Worm (Caenorhabditis elegans): ENCODE results near the gene unc-112.

The unc-112 gene

DNA sequence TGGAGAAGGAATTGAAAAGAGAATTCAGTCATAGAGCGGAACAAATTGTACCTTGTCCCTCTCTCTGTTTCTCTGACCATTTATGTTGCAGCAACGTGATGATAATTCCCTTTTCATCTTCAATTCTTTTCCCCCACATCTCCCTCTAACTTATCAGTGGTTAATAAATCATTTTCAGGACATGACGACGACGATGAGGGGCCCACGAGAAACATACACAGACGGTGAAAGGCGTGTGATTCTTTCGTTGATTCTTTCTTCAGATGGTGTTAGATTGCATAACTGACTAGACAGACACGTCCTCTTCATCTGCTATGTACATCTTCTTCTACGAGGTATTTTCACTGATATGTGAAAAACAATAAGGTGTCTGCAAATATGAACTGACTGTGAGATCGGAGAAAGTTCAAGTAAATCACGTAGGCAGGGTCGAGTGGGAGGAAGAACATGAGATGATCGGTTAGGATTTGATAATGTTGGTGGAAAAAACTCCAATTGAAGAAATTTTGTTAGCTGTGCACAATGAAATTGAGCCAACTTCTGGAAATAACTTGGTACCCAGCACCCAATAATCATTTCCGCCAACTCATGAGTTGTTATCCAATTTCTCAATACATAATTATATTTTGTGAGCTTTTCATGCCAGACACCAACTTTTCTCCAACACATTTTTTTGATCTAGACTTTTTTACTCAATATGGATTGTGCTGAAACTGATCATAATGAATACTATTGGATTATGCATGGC, 35.7 kb downstream of the unc-112 start, which contains the start of gene srh-17:
TSS of gene srh-17 (plus strand) at position 698 of the 748 bp plus-strand sequence.
- no peak for TF ChIP-seq nhr-2 (tag; optimal IDR thresholded peaks at IDR 0.05)
- TF ChIP-seq unc-62 (GFP tag; optimal IDR thresholded peaks at IDR 0.05) = peak; percentile 59
- TF ChIP-seq zip-8 (tag; optimal IDR thresholded peaks at IDR 0.05) = no peak

- TF ChIP-seq ztf-11 (tag; optimal IDR thresholded peaks at IDR 0.05) (no peak), mep-1 (tag; optimal IDR thresholded peaks at IDR 0.05) (no peak), pha-4 (tag; optimal IDR thresholded peaks at IDR 0.05) (no peak), cnd-1 (tag; optimal IDR thresholded peaks at IDR 0.05) (no peak), elt-3 (tag; optimal IDR thresholded peaks at IDR 0.05) (no peak), nhr-28 (tag; optimal IDR thresholded peaks at IDR 0.05) (no peak), lin-13 (tag; optimal IDR thresholded peaks at IDR 0.05) (no peak), M03D4.4 (tag; optimal IDR thresholded peaks at IDR 0.05) (no peak), tbx-8 (GFP tag; optimal IDR thresholded peaks at IDR 0.05) (no peak), mab-5 (tag; optimal IDR thresholded peaks at IDR 0.05) (no peak), blmp-1 (tag; optimal IDR thresholded peaks at IDR 0.05) (no peak), nhr-237 (tag; optimal IDR thresholded peaks at IDR 0.05) (no peak), zip-8 (tag; optimal IDR thresholded peaks at IDR 0.05) (no peak), unc-39 (tag; optimal IDR thresholded peaks at IDR 0.05) (no peak), nhr-76 (tag; optimal IDR thresholded peaks at IDR 0.05) (no peak), ham-2 (GFP tag; optimal IDR thresholded peaks at IDR 0.05) (no peak), flh-1 (GFP tag; optimal IDR thresholded peaks at IDR 0.05) (no peak), bed-3 (GFP tag; optimal IDR thresholded peaks at IDR 0.05) (no peak)
These were observed 36.9 kb downstream of the unc-112 start for ce11 chrV:14659595-14659994.

DNA sequence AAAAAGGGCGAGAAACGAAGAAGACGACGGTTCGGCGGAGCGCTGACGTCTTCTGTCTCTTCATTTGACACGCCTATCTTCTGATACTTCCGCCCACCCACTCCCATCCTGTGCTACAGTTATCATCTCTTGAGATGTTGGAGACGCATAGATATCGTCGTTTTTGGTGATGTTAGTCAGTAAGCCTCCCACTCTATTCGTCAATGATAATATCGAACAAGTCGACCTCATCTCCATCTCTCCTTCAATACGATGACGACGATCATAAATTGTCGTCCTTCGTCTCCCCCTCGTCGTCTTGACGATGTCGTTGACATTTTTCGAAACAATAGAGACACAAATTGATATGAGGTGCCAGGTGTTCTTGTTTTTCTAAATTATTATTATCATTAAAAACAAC, 38.3 kb downstream of the unc-112 start, which contains the start of gene slc-25A29:
TSS of gene slc-25A29 (minus strand) at position 45 of the 400 bp plus-strand sequence.
- TF ChIP-seq nhr-76 (tag; optimal IDR thresholded peaks at IDR 0.05) (no peak), lin-13 (tag; optimal IDR thresholded peaks at IDR 0.05) (no peak), blmp-1 (tag; optimal IDR thresholded peaks at IDR 0.05) (no peak), unc-62 (GFP tag; optimal IDR thresholded peaks at IDR 0.05) (no peak), sptf-1 (tag; optimal IDR thresholded peaks at IDR 0.05) (no peak), mep-1 (tag; optimal IDR thresholded peaks at IDR 0.05) (no peak), mab-5 (tag; optimal IDR thresholded peaks at IDR 0.05) (no peak), lin-32 (GFP tag; optimal IDR thresholded peaks at IDR 0.05) (no peak), bed-3 (GFP tag; optimal IDR thresholded peaks at IDR 0.05) (no peak), nhr-28 (tag; optimal IDR thresholded peaks at IDR 0.05) (no peak), nhr-2 (tag; optimal IDR thresholded peaks at IDR 0.05) (no peak)

- no peak for TF ChIP-seq lin-32 (GFP tag; optimal IDR thresholded peaks at IDR 0.05)
- no peak for TF ChIP-seq mep-1 (tag; optimal IDR thresholded peaks at IDR 0.05)
- no peak for TF ChIP-seq ceh-43 (GFP tag; optimal IDR thresholded peaks at IDR 0.05)
- no peak for TF ChIP-seq nhr-28 (tag; optimal IDR thresholded peaks at IDR 0.05)
- TF ChIP-seq lsy-2 (tag; optimal IDR thresholded peaks at IDR 0.05) = no peak
- no peak for TF ChIP-seq cnd-1 (tag; optimal IDR thresholded peaks at IDR 0.05)
- TF ChIP-seq ztf-11 (tag; optimal IDR thresholded peaks at IDR 0.05) = no peak
- no peak for TF ChIP-seq drap-1 (GFP tag; optimal IDR thresholded peaks at IDR 0.05)
- TF ChIP-seq nhr-237 (tag; optimal IDR thresholded peaks at IDR 0.05) = no peak
- no peak for TF ChIP-seq ceh-39 (tag; optimal IDR thresholded peaks at IDR 0.05)
- TF ChIP-seq elt-1 (tag; optimal IDR thresholded peaks at IDR 0.05; ENCODE audit: borderline replicate concordance, insufficient read depth) = no peak
- no peak for TF ChIP-seq pha-4 (tag; optimal IDR thresholded peaks at IDR 0.05)
- no peak for TF ChIP-seq zip-8 (tag; optimal IDR thresholded peaks at IDR 0.05)
- TF ChIP-seq nhr-2 (tag; optimal IDR thresholded peaks at IDR 0.05) = no peak
- no peak for TF ChIP-seq bed-3 (GFP tag; optimal IDR thresholded peaks at IDR 0.05)
- no peak for TF ChIP-seq M03D4.4 (tag; optimal IDR thresholded peaks at IDR 0.05)
These were observed 39.5 kb downstream of the unc-112 start for ce11 chrV:14656970-14657369.

- no peak for TF ChIP-seq hlh-1 (tag; optimal IDR thresholded peaks at IDR 0.05)
- TF ChIP-seq cnd-1 (tag; optimal IDR thresholded peaks at IDR 0.05) = no peak
- no peak for TF ChIP-seq drap-1 (GFP tag; optimal IDR thresholded peaks at IDR 0.05)
- no peak for TF ChIP-seq ces-1 (GFP tag; optimal IDR thresholded peaks at IDR 0.05)
- no peak for TF ChIP-seq unc-39 (tag; optimal IDR thresholded peaks at IDR 0.05)
These were observed 40.8 kb downstream of the unc-112 start for ce11 chrV:14655689-14656088.
